Fruit fly (Drosophila melanogaster) whole organism, prepupa: Measurements from ENCODE around the gene Npc2f.
A peak's percentile ranks its signal among the peaks of the same experiment; 100 is the strongest.

Source experiments
- Blimp-1 ChIP-seq: fragments of 200-800 bp; sonication (Bioruptor generic); optimal IDR thresholded peaks from 3 replicates; lab custom pipeline; 2017; ENCODE audit warnings: missing biosample characterization, missing genetic modification characterization, mild to moderate bottlenecking, moderate library complexity, missing genetic modification reagents
- CG10669 ChIP-seq: fragments of 200-800 bp; sonication (Bioruptor generic); optimal IDR thresholded peaks from 3 replicates; lab custom pipeline; 2018; ENCODE audit warnings: missing biosample characterization, mild to moderate bottlenecking, missing genetic modification characterization, moderate library complexity
- CG11294 ChIP-seq: fragments of 200-800 bp; sonication (Bioruptor generic); IDR thresholded peaks from 2 replicates; pipeline ENCODE4 v1.3.6; 2022; ENCODE audit warnings: missing biosample characterization, missing genetic modification characterization
- CG11762 ChIP-seq: fragments of 200-800 bp; sonication (Bioruptor generic); optimal IDR thresholded peaks from 3 replicates; lab custom pipeline; 2016; ENCODE audit warnings: missing biosample characterization, missing genetic modification characterization; ENCODE audit not compliant: insufficient read depth
- CG11902 ChIP-seq: fragments of 200-800 bp; sonication (Bioruptor generic); optimal IDR thresholded peaks from 3 replicates; lab custom pipeline; 2016; ENCODE audit warnings: missing biosample characterization, missing genetic modification characterization
- CG15336 ChIP-seq: fragments of 200-800 bp; sonication (Bioruptor generic); IDR thresholded peaks from 2 replicates; pipeline ENCODE4 v1.3.6; 2022; ENCODE audit warnings: missing biosample characterization, missing genetic modification characterization
- CG1621 ChIP-seq: fragments of 200-800 bp; sonication (Bioruptor generic); optimal IDR thresholded peaks from 3 replicates; lab custom pipeline; 2018; ENCODE audit warnings: missing biosample characterization, mild to moderate bottlenecking, missing genetic modification characterization
- CG32006 ChIP-seq: fragments of 200-800 bp; sonication (Bioruptor generic); optimal IDR thresholded peaks from 3 replicates; lab custom pipeline; 2017; ENCODE audit warnings: missing biosample characterization, mild to moderate bottlenecking, missing genetic modification characterization
- CG3919 ChIP-seq: fragments of 200-800 bp; sonication (Bioruptor generic); optimal IDR thresholded peaks from 3 replicates; lab custom pipeline; 2016; ENCODE audit warnings: missing biosample characterization, missing genetic modification characterization
- CG4318 ChIP-seq: fragments of 200-800 bp; sonication (Bioruptor generic); optimal IDR thresholded peaks from 3 replicates; lab custom pipeline; 2017; ENCODE audit warnings: missing biosample characterization, mild to moderate bottlenecking, missing genetic modification characterization
- CG6163 ChIP-seq: fragments of 200-800 bp; sonication (Bioruptor generic); IDR thresholded peaks from 3 replicates; pipeline ENCODE4 v1.3.6; 2022; ENCODE audit warnings: missing biosample characterization, missing genetic modification characterization
- CG6276 ChIP-seq: fragments of 200-800 bp; sonication (Bioruptor generic); optimal IDR thresholded peaks from 2 replicates; lab custom pipeline; 2017; ENCODE audit warnings: missing biosample characterization, mild to moderate bottlenecking, missing genetic modification characterization
- CG6792 ChIP-seq: fragments of 200-800 bp; sonication (Bioruptor generic); optimal IDR thresholded peaks from 3 replicates; lab custom pipeline; 2016; ENCODE audit warnings: missing biosample characterization, missing genetic modification characterization
- CG6808 ChIP-seq: fragments of 200-800 bp; sonication (Bioruptor generic); optimal IDR thresholded peaks from 3 replicates; lab custom pipeline; 2017; ENCODE audit warnings: missing biosample characterization, missing genetic modification characterization, mild to moderate bottlenecking, moderate library complexity, missing genetic modification reagents
- CG9139 ChIP-seq: fragments of 200-800 bp; sonication (Bioruptor generic); optimal IDR thresholded peaks from 3 replicates; lab custom pipeline; 2017; ENCODE audit warnings: missing biosample characterization, mild to moderate bottlenecking, missing genetic modification characterization
- Eip75B ChIP-seq: fragments of 200-800 bp; sonication (Bioruptor generic); optimal IDR thresholded peaks from 3 replicates; lab custom pipeline; 2016; ENCODE audit warnings: missing biosample characterization, missing genetic modification characterization
- Eip78C ChIP-seq: fragments of 200-800 bp; sonication (Bioruptor generic); peaks from one replicate; lab custom pipeline; 2016; ENCODE audit warnings: missing biosample characterization, missing genetic modification characterization
- Ets21C ChIP-seq: fragments of 200-800 bp; sonication (Bioruptor generic); optimal IDR thresholded peaks from 3 replicates; lab custom pipeline; 2016; ENCODE audit warnings: missing biosample characterization, missing genetic modification characterization
- Ets96B ChIP-seq: fragments of 200-800 bp; optimal IDR thresholded peaks from 2 replicates; lab custom pipeline; 2019; ENCODE audit warnings: missing biosample characterization, mild to moderate bottlenecking, missing genetic modification characterization, moderate library complexity
- Gug ChIP-seq: fragments of 200-800 bp; sonication (Bioruptor generic); IDR thresholded peaks from 2 replicates; pipeline ENCODE4 v1.3.6; 2022; ENCODE audit warnings: missing biosample characterization, missing genetic modification characterization
- Hr38 ChIP-seq: sonication (Bioruptor generic); optimal IDR thresholded peaks from 2 replicates; lab custom pipeline; 2016; ENCODE audit warnings: missing biosample characterization, missing genetic modification characterization
- Hr39 ChIP-seq: fragments of 200-800 bp; sonication (Bioruptor generic); optimal IDR thresholded peaks from 2 replicates; lab custom pipeline; 2016; ENCODE audit warnings: missing biosample characterization, missing genetic modification characterization
- Hr4 ChIP-seq: fragments of 200-800 bp; sonication (Bioruptor generic); optimal IDR thresholded peaks from 3 replicates; lab custom pipeline; 2016; ENCODE audit warnings: missing biosample characterization, missing genetic modification characterization
- Lpt ChIP-seq: fragments of 200-800 bp; sonication (Bioruptor generic); optimal IDR thresholded peaks from 3 replicates; lab custom pipeline; 2016; ENCODE audit warnings: missing biosample characterization, missing genetic modification characterization
- OdsH ChIP-seq: fragments of 200-800 bp; sonication (Bioruptor generic); optimal IDR thresholded peaks from 3 replicates; lab custom pipeline; 2016; ENCODE audit warnings: missing biosample characterization, missing genetic modification characterization
- Sox102F ChIP-seq: fragments of 200-800 bp; sonication (Bioruptor generic); optimal IDR thresholded peaks from 2 replicates; lab custom pipeline; 2016; ENCODE audit warnings: missing biosample characterization, mild to moderate bottlenecking, missing genetic modification characterization
- Sox14 ChIP-seq: fragments of 200-800 bp; sonication (Bioruptor generic); optimal IDR thresholded peaks from 3 replicates; lab custom pipeline; 2016; ENCODE audit warnings: missing biosample characterization, missing genetic modification characterization
- Sox15 ChIP-seq: fragments of 200-800 bp; sonication (Bioruptor generic); optimal IDR thresholded peaks from 3 replicates; lab custom pipeline; 2016; ENCODE audit warnings: missing biosample characterization, missing genetic modification characterization
- acj6 ChIP-seq: fragments of 200-800 bp; sonication (Bioruptor generic); optimal IDR thresholded peaks from 3 replicates; lab custom pipeline; 2016; ENCODE audit warnings: missing biosample characterization, missing genetic modification characterization
- dac ChIP-seq: fragments of 200-800 bp; sonication (Bioruptor generic); optimal IDR thresholded peaks from 2 replicates; lab custom pipeline; 2017; ENCODE audit warnings: missing biosample characterization, mild to moderate bottlenecking, missing genetic modification characterization
- dsx ChIP-seq: fragments of 200-800 bp; optimal IDR thresholded peaks from 3 replicates; lab custom pipeline; 2019; ENCODE audit warnings: missing biosample characterization, mild to moderate bottlenecking, missing genetic modification characterization, moderate library complexity; ENCODE audit not compliant: poor library complexity, severe bottlenecking
- eg ChIP-seq: fragments of 200-800 bp; sonication (Bioruptor generic); IDR thresholded peaks from 3 replicates; pipeline ENCODE4 v1.3.6; 2022; ENCODE audit warnings: missing biosample characterization, missing genetic modification characterization
- esn ChIP-seq: fragments of 200-800 bp; sonication (Bioruptor generic); optimal IDR thresholded peaks from 2 replicates; lab custom pipeline; 2016; ENCODE audit warnings: missing biosample characterization, mild to moderate bottlenecking, missing genetic modification characterization, moderate library complexity
- fd59A ChIP-seq: fragments of 200-800 bp; sonication (Bioruptor generic); optimal IDR thresholded peaks from 2 replicates; lab custom pipeline; 2017; ENCODE audit warnings: missing biosample characterization, mild to moderate bottlenecking, missing genetic modification characterization, missing genetic modification reagents
- fd85E ChIP-seq: fragments of 200-800 bp; sonication (Bioruptor generic); optimal IDR thresholded peaks from 3 replicates; lab custom pipeline; 2016; ENCODE audit warnings: missing biosample characterization, missing genetic modification characterization
- fkh ChIP-seq: fragments of 200-800 bp; sonication (Bioruptor generic); optimal IDR thresholded peaks from 3 replicates; lab custom pipeline; 2017; ENCODE audit warnings: missing biosample characterization, mild to moderate bottlenecking, missing genetic modification characterization, moderate library complexity
- lz ChIP-seq: fragments of 200-800 bp; sonication (Bioruptor generic); optimal IDR thresholded peaks from 3 replicates; lab custom pipeline; 2016; ENCODE audit warnings: missing biosample characterization, missing genetic modification characterization
- net ChIP-seq: fragments of 200-800 bp; sonication (Bioruptor generic); optimal IDR thresholded peaks from 3 replicates; lab custom pipeline; 2016; ENCODE audit warnings: missing biosample characterization, missing genetic modification characterization
- pdm3 ChIP-seq: fragments of 200-800 bp; sonication (Bioruptor generic); optimal IDR thresholded peaks from 3 replicates; lab custom pipeline; 2016; ENCODE audit warnings: missing biosample characterization, missing genetic modification characterization
- salr ChIP-seq, 2 experiments: fragments of 200-800 bp; sonication (Bioruptor generic); optimal IDR thresholded peaks; 3 replicates each; lab custom pipeline; 2016 to 2018; ENCODE audit warnings: missing biosample characterization in 2 of 2, missing genetic modification characterization in 2 of 2, mild to moderate bottlenecking in 1 of 2
- ss ChIP-seq, 2 experiments: fragments of 200-800 bp; sonication (Bioruptor generic); optimal IDR thresholded peaks; 2 replicates in 1 of 2; 3 replicates in 1 of 2; lab custom pipeline; 2017 to 2018; ENCODE audit warnings: mild to moderate bottlenecking in 2 of 2, missing biosample characterization in 2 of 2, missing genetic modification characterization in 2 of 2, moderate library complexity in 1 of 2
- svp ChIP-seq: fragments of 200-800 bp; sonication (Bioruptor generic); peaks from one replicate; lab custom pipeline; 2016; ENCODE audit warnings: missing biosample characterization, missing genetic modification characterization
- topi ChIP-seq: fragments of 200-800 bp; sonication (Bioruptor generic); optimal IDR thresholded peaks from 3 replicates; lab custom pipeline; 2016; ENCODE audit warnings: missing biosample characterization, missing genetic modification characterization

Npc2f gene

dm6 chr3R:24112320-24113069 is 25.2 kb upstream of the Npc2f start, which contains the start of gene CG13605 (continued):
- TF ChIP-seq CG6276 (GFP tag; lab: Kevin White, UChicago) (peak; percentile 68), CG9139 (GFP tag; lab: Kevin White, UChicago) (no peak), CG10669 (GFP tag; lab: Kevin White, UChicago) (peak; percentile 33), CG32006 (GFP tag; lab: Kevin White, UChicago) (peak; percentile 66), ss (GFP tag; optimal IDR thresholded peaks at IDR 0.05; lab: Kevin White, UChicago) (peak; percentile 35 to 51), Hr4 (GFP tag; lab: Kevin White, UChicago) (peak; percentile 71), lz (peak; percentile 53), OdsH (GFP tag; lab: Kevin White, UChicago) (peak; percentile 76), CG3919 (GFP tag; lab: Kevin White, UChicago) (peak; percentile 78), Sox14 (GFP tag; lab: Kevin White, UChicago) (peak; percentile 41), CG11902 (GFP tag; lab: Kevin White, UChicago) (no peak), CG6808 (GFP tag; lab: Kevin White, UChicago) (peak; percentile 24), CG15336 (GFP tag; lab: Robert Waterston, UW) (peak; percentile 81), Ets96B (tag; lab: Kevin White, UChicago) (peak; percentile 48)
- TF ChIP-seq, all 60 proteins: peak for 54

DNA sequence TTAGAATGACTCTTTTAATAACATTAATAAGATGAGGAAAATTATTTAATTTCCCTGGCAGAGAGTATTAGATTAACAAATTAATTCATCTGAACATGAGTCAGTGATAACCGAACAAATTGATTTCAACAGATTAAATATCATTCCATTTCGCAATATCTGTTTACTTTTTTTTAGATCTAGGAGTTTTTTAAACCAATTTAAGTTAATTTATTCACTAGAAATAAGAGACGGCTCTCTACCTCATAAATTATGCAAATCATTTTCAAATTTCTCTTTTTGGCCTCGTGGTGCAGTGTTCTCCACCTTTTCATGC is 24.7 kb upstream of the Npc2f start, which contains the start of gene Root:
Gene Root (plus strand): TSS at position 217 of the 316 bp plus-strand sequence.
- TF ChIP-seq esn (GFP tag; lab: Kevin White, UChicago): no peak
- TF ChIP-seq CG6163 (GFP tag; lab: Robert Waterston, UW): no peak
- no peak for TF ChIP-seq CG6792 (GFP tag; lab: Kevin White, UChicago)
- no peak for TF ChIP-seq Hr39 (GFP tag; lab: Kevin White, UChicago)
- TF ChIP-seq net (GFP tag; lab: Kevin White, UChicago): no peak
- no peak for TF ChIP-seq Eip78C
- no peak for TF ChIP-seq Gug
- TF ChIP-seq CG11294 (GFP tag; lab: Robert Waterston, UW): no peak
- TF ChIP-seq CG4318 (GFP tag; lab: Kevin White, UChicago): no peak
- TF ChIP-seq pdm3: no peak
- no peak for TF ChIP-seq Ets21C (GFP tag; lab: Kevin White, UChicago)
- TF ChIP-seq CG6276 (GFP tag; lab: Kevin White, UChicago): no peak

DNA sequence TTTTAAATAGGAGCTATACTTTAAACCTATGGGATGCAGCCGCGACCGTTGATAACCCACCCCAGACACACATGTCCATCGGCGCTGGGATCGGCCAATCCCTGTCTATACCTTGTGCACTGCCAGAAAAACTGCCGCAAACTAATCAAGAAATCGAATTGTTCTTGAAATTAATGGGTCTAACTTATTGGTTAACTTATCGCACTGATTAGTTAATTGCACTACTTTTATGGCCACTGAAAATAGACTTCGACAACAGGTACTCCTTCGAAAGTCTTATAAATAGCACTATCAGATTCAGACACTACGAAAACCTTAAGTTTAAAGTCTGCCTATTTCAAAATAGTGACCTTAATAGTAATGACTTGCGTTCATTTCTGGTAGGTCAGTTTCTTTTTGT is 21.5 kb upstream of the Npc2f start, which contains the start of gene CG13607:
Gene CG13607 (minus strand): TSS at position 143 of the 400 bp plus-strand sequence.
- TF ChIP-seq ss (GFP tag; optimal IDR thresholded peaks at IDR 0.05; lab: Kevin White, UChicago): no peak
- no peak for TF ChIP-seq CG11762 (GFP tag; lab: Kevin White, UChicago)
- TF ChIP-seq CG32006 (GFP tag; lab: Kevin White, UChicago): peak; percentile 45
- peak; percentile 67 for TF ChIP-seq Eip78C
- TF ChIP-seq esn (GFP tag; lab: Kevin White, UChicago): peak; percentile 1
- peak; percentile 89 for TF ChIP-seq svp (GFP tag; lab: Kevin White, UChicago)

- peak; percentile 67 for TF ChIP-seq CG6808 (GFP tag; lab: Kevin White, UChicago)
- no peak for TF ChIP-seq Blimp-1 (GFP tag; lab: Kevin White, UChicago)
- TF ChIP-seq Hr38 (GFP tag; lab: Kevin White, UChicago): no peak
- TF ChIP-seq dac (GFP tag; lab: Kevin White, UChicago): no peak
- TF ChIP-seq Sox102F (GFP tag; lab: Kevin White, UChicago): no peak
- no peak for TF ChIP-seq dsx (GFP tag; lab: Kevin White, UChicago)
- TF ChIP-seq Sox15 (GFP tag; lab: Kevin White, UChicago): no peak
- TF ChIP-seq topi: no peak
- TF ChIP-seq fkh (GFP tag; lab: Kevin White, UChicago): no peak
- no peak for TF ChIP-seq fd85E (GFP tag; lab: Kevin White, UChicago)
- TF ChIP-seq CG10669 (GFP tag; lab: Kevin White, UChicago): peak; percentile 16
- TF ChIP-seq acj6 (GFP tag; lab: Kevin White, UChicago): no peak
- no peak for TF ChIP-seq pdm3
- peak; percentile 19 for TF ChIP-seq CG1621 (tag; lab: Kevin White, UChicago)
- TF ChIP-seq net (GFP tag; lab: Kevin White, UChicago): no peak
- peak; percentile 98 for TF ChIP-seq svp (GFP tag; lab: Kevin White, UChicago)
- TF ChIP-seq CG11902 (GFP tag; lab: Kevin White, UChicago): no peak
- TF ChIP-seq Sox14 (GFP tag; lab: Kevin White, UChicago): no peak
- no peak for TF ChIP-seq eg (GFP tag; lab: Robert Waterston, UW)
- TF ChIP-seq Hr4 (GFP tag; lab: Kevin White, UChicago): no peak
- no peak for TF ChIP-seq salr (GFP tag; optimal IDR thresholded peaks at IDR 0.05; lab: Kevin White, UChicago)
- no peak for TF ChIP-seq CG6163 (GFP tag; lab: Robert Waterston, UW)
- no peak for TF ChIP-seq fd59A (GFP tag; lab: Kevin White, UChicago)
- no peak for TF ChIP-seq Lpt (GFP tag; lab: Kevin White, UChicago)
- no peak for TF ChIP-seq CG11294 (GFP tag; lab: Robert Waterston, UW)
- TF ChIP-seq Eip75B (GFP tag; lab: Kevin White, UChicago): no peak
Observed at dm6 chr3R:24116972-24117371, 20.7 kb upstream of the Npc2f start.
